Fruit fly (Drosophila melanogaster) whole organism, prepupa: ENCODE results near the gene Klp68D.

ENCODE experiments used
- Blimp-1 ChIP-seq: fragments of 200-800 bp; sonication (Bioruptor generic); optimal IDR thresholded peaks from 3 replicates; lab custom pipeline; 2017; ENCODE audit warnings: missing biosample characterization, missing genetic modification characterization, mild to moderate bottlenecking, moderate library complexity, missing genetic modification reagents
- CG10631 ChIP-seq: fragments of 200-800 bp; sonication (Bioruptor generic); optimal IDR thresholded peaks from 2 replicates; lab custom pipeline; 2016; ENCODE audit warnings: missing biosample characterization, missing genetic modification characterization
- CG10669 ChIP-seq: fragments of 200-800 bp; sonication (Bioruptor generic); optimal IDR thresholded peaks from 3 replicates; lab custom pipeline; 2018; ENCODE audit warnings: missing biosample characterization, mild to moderate bottlenecking, missing genetic modification characterization, moderate library complexity
- CG11294 ChIP-seq: fragments of 200-800 bp; sonication (Bioruptor generic); IDR thresholded peaks from 2 replicates; pipeline ENCODE4 v1.3.6; 2022; ENCODE audit warnings: missing biosample characterization, missing genetic modification characterization
- CG11762 ChIP-seq: fragments of 200-800 bp; sonication (Bioruptor generic); optimal IDR thresholded peaks from 3 replicates; lab custom pipeline; 2016; ENCODE audit warnings: missing biosample characterization, missing genetic modification characterization; ENCODE audit not compliant: insufficient read depth
- CG11902 ChIP-seq: fragments of 200-800 bp; sonication (Bioruptor generic); optimal IDR thresholded peaks from 3 replicates; lab custom pipeline; 2016; ENCODE audit warnings: missing biosample characterization, missing genetic modification characterization
- CG15336 ChIP-seq: fragments of 200-800 bp; sonication (Bioruptor generic); IDR thresholded peaks from 2 replicates; pipeline ENCODE4 v1.3.6; 2022; ENCODE audit warnings: missing biosample characterization, missing genetic modification characterization
- CG16779 ChIP-seq: fragments of 200-800 bp; sonication (Bioruptor generic); optimal IDR thresholded peaks from 3 replicates; lab custom pipeline; 2017; ENCODE audit warnings: missing biosample characterization, mild to moderate bottlenecking, missing genetic modification characterization
- CG3032 ChIP-seq: fragments of 200-800 bp; optimal IDR thresholded peaks from 2 replicates; lab custom pipeline; 2019; ENCODE audit warnings: missing biosample characterization, mild to moderate bottlenecking, missing genetic modification characterization, moderate library complexity
- CG31627 ChIP-seq: fragments of 200-800 bp; sonication (Bioruptor generic); optimal IDR thresholded peaks from 3 replicates; lab custom pipeline; 2016; ENCODE audit warnings: missing biosample characterization, missing genetic modification characterization
- CG4318 ChIP-seq: fragments of 200-800 bp; sonication (Bioruptor generic); optimal IDR thresholded peaks from 3 replicates; lab custom pipeline; 2017; ENCODE audit warnings: missing biosample characterization, mild to moderate bottlenecking, missing genetic modification characterization
- CG6163 ChIP-seq: fragments of 200-800 bp; sonication (Bioruptor generic); IDR thresholded peaks from 3 replicates; pipeline ENCODE4 v1.3.6; 2022; ENCODE audit warnings: missing biosample characterization, missing genetic modification characterization
- CG6276 ChIP-seq: fragments of 200-800 bp; sonication (Bioruptor generic); optimal IDR thresholded peaks from 2 replicates; lab custom pipeline; 2017; ENCODE audit warnings: missing biosample characterization, mild to moderate bottlenecking, missing genetic modification characterization
- CG6808 ChIP-seq: fragments of 200-800 bp; sonication (Bioruptor generic); optimal IDR thresholded peaks from 3 replicates; lab custom pipeline; 2017; ENCODE audit warnings: missing biosample characterization, missing genetic modification characterization, mild to moderate bottlenecking, moderate library complexity, missing genetic modification reagents
- CG6854 ChIP-seq: fragments of 200-800 bp; sonication (Bioruptor generic); optimal IDR thresholded peaks from 2 replicates; lab custom pipeline; 2017; ENCODE audit warnings: missing biosample characterization, mild to moderate bottlenecking, missing genetic modification characterization
- CG8119 ChIP-seq: fragments of 200-800 bp; sonication (Bioruptor generic); IDR thresholded peaks from 3 replicates; pipeline ENCODE4 v1.3.6; 2022; ENCODE audit warnings: missing biosample characterization, missing genetic modification characterization
- CG8632 ChIP-seq: fragments of 200-800 bp; sonication (Bioruptor generic); optimal IDR thresholded peaks from 3 replicates; lab custom pipeline; 2016; ENCODE audit warnings: missing biosample characterization, missing genetic modification characterization
- CG9139 ChIP-seq: fragments of 200-800 bp; sonication (Bioruptor generic); optimal IDR thresholded peaks from 3 replicates; lab custom pipeline; 2017; ENCODE audit warnings: missing biosample characterization, mild to moderate bottlenecking, missing genetic modification characterization
- Eip78C ChIP-seq: fragments of 200-800 bp; sonication (Bioruptor generic); peaks from one replicate; lab custom pipeline; 2016; ENCODE audit warnings: missing biosample characterization, missing genetic modification characterization
- Eip93F ChIP-seq: fragments of 200-800 bp; sonication (Bioruptor generic); optimal IDR thresholded peaks from 2 replicates; lab custom pipeline; 2016; ENCODE audit warnings: missing biosample characterization, mild to moderate bottlenecking, missing genetic modification characterization
- Ets21C ChIP-seq: fragments of 200-800 bp; sonication (Bioruptor generic); optimal IDR thresholded peaks from 3 replicates; lab custom pipeline; 2016; ENCODE audit warnings: missing biosample characterization, missing genetic modification characterization
- Ets96B ChIP-seq: fragments of 200-800 bp; optimal IDR thresholded peaks from 2 replicates; lab custom pipeline; 2019; ENCODE audit warnings: missing biosample characterization, mild to moderate bottlenecking, missing genetic modification characterization, moderate library complexity
- Hr38 ChIP-seq: sonication (Bioruptor generic); optimal IDR thresholded peaks from 2 replicates; lab custom pipeline; 2016; ENCODE audit warnings: missing biosample characterization, missing genetic modification characterization
- Hr39 ChIP-seq: fragments of 200-800 bp; sonication (Bioruptor generic); optimal IDR thresholded peaks from 2 replicates; lab custom pipeline; 2016; ENCODE audit warnings: missing biosample characterization, missing genetic modification characterization
- Lpt ChIP-seq: fragments of 200-800 bp; sonication (Bioruptor generic); optimal IDR thresholded peaks from 3 replicates; lab custom pipeline; 2016; ENCODE audit warnings: missing biosample characterization, missing genetic modification characterization
- Met ChIP-seq: fragments of 200-800 bp; sonication (Bioruptor generic); optimal IDR thresholded peaks from 3 replicates; lab custom pipeline; 2016; ENCODE audit warnings: missing biosample characterization, missing genetic modification characterization
- OdsH ChIP-seq: fragments of 200-800 bp; sonication (Bioruptor generic); optimal IDR thresholded peaks from 3 replicates; lab custom pipeline; 2016; ENCODE audit warnings: missing biosample characterization, missing genetic modification characterization
- Sox102F ChIP-seq: fragments of 200-800 bp; sonication (Bioruptor generic); optimal IDR thresholded peaks from 2 replicates; lab custom pipeline; 2016; ENCODE audit warnings: missing biosample characterization, mild to moderate bottlenecking, missing genetic modification characterization
- Sox14 ChIP-seq: fragments of 200-800 bp; sonication (Bioruptor generic); optimal IDR thresholded peaks from 3 replicates; lab custom pipeline; 2016; ENCODE audit warnings: missing biosample characterization, missing genetic modification characterization
- Sox15 ChIP-seq: fragments of 200-800 bp; sonication (Bioruptor generic); optimal IDR thresholded peaks from 3 replicates; lab custom pipeline; 2016; ENCODE audit warnings: missing biosample characterization, missing genetic modification characterization
- acj6 ChIP-seq: fragments of 200-800 bp; sonication (Bioruptor generic); optimal IDR thresholded peaks from 3 replicates; lab custom pipeline; 2016; ENCODE audit warnings: missing biosample characterization, missing genetic modification characterization
- cyc ChIP-seq: fragments of 200-800 bp; sonication (Bioruptor generic); optimal IDR thresholded peaks from 3 replicates; lab custom pipeline; 2016; ENCODE audit warnings: missing biosample characterization, missing genetic modification characterization
- dac ChIP-seq: fragments of 200-800 bp; sonication (Bioruptor generic); optimal IDR thresholded peaks from 2 replicates; lab custom pipeline; 2017; ENCODE audit warnings: missing biosample characterization, mild to moderate bottlenecking, missing genetic modification characterization
- dsx ChIP-seq: fragments of 200-800 bp; optimal IDR thresholded peaks from 3 replicates; lab custom pipeline; 2019; ENCODE audit warnings: missing biosample characterization, mild to moderate bottlenecking, missing genetic modification characterization, moderate library complexity; ENCODE audit not compliant: poor library complexity, severe bottlenecking
- eg ChIP-seq: fragments of 200-800 bp; sonication (Bioruptor generic); IDR thresholded peaks from 3 replicates; pipeline ENCODE4 v1.3.6; 2022; ENCODE audit warnings: missing biosample characterization, missing genetic modification characterization
- esn ChIP-seq: fragments of 200-800 bp; sonication (Bioruptor generic); optimal IDR thresholded peaks from 2 replicates; lab custom pipeline; 2016; ENCODE audit warnings: missing biosample characterization, mild to moderate bottlenecking, missing genetic modification characterization, moderate library complexity
- fd59A ChIP-seq: fragments of 200-800 bp; sonication (Bioruptor generic); optimal IDR thresholded peaks from 2 replicates; lab custom pipeline; 2017; ENCODE audit warnings: missing biosample characterization, mild to moderate bottlenecking, missing genetic modification characterization, missing genetic modification reagents
- fd85E ChIP-seq: fragments of 200-800 bp; sonication (Bioruptor generic); optimal IDR thresholded peaks from 3 replicates; lab custom pipeline; 2016; ENCODE audit warnings: missing biosample characterization, missing genetic modification characterization
- fkh ChIP-seq: fragments of 200-800 bp; sonication (Bioruptor generic); optimal IDR thresholded peaks from 3 replicates; lab custom pipeline; 2017; ENCODE audit warnings: missing biosample characterization, mild to moderate bottlenecking, missing genetic modification characterization, moderate library complexity
- lz ChIP-seq: fragments of 200-800 bp; sonication (Bioruptor generic); optimal IDR thresholded peaks from 3 replicates; lab custom pipeline; 2016; ENCODE audit warnings: missing biosample characterization, missing genetic modification characterization
- pdm3 ChIP-seq: fragments of 200-800 bp; sonication (Bioruptor generic); optimal IDR thresholded peaks from 3 replicates; lab custom pipeline; 2016; ENCODE audit warnings: missing biosample characterization, missing genetic modification characterization
- ss ChIP-seq, 2 experiments: fragments of 200-800 bp; sonication (Bioruptor generic); optimal IDR thresholded peaks; 2 replicates in 1 of 2; 3 replicates in 1 of 2; lab custom pipeline; 2017 to 2018; ENCODE audit warnings: mild to moderate bottlenecking in 2 of 2, missing biosample characterization in 2 of 2, missing genetic modification characterization in 2 of 2, moderate library complexity in 1 of 2
- svp ChIP-seq: fragments of 200-800 bp; sonication (Bioruptor generic); peaks from one replicate; lab custom pipeline; 2016; ENCODE audit warnings: missing biosample characterization, missing genetic modification characterization
- topi ChIP-seq: fragments of 200-800 bp; sonication (Bioruptor generic); optimal IDR thresholded peaks from 3 replicates; lab custom pipeline; 2016; ENCODE audit warnings: missing biosample characterization, missing genetic modification characterization
- vri ChIP-seq: fragments of 200-800 bp; sonication (Bioruptor generic); optimal IDR thresholded peaks from 3 replicates; lab custom pipeline; 2016; ENCODE audit warnings: missing biosample characterization, mild to moderate bottlenecking, missing genetic modification characterization

Gene Klp68D

dm6 chr3L:11821723-11822445 lies 26.5 kb downstream of the Klp68D start, which contains the start of the genes CG11597 and CG5946:
Gene CG11597 (minus strand): TSS chr3L:11822275.
Gene CG5946 (minus strand): TSS chr3L:11822275.
- TF ChIP-seq Eip78C (GFP tag; lab: Kevin White, UChicago) (peak; percentile 45), Ets96B (tag; lab: Kevin White, UChicago) (no peak), Blimp-1 (GFP tag; lab: Kevin White, UChicago) (peak; percentile 62), CG31627 (GFP tag; lab: Kevin White, UChicago) (peak; percentile 19), esn (GFP tag; lab: Kevin White, UChicago) (no peak), Sox14 (GFP tag; lab: Kevin White, UChicago) (peak; percentile 31), Hr38 (no peak), cyc (GFP tag; lab: Kevin White, UChicago) (peak; percentile 13), CG6276 (GFP tag; lab: Kevin White, UChicago) (peak; percentile 46)

dm6 chr3L:11822446-11823334 lies 27.3 kb downstream of the Klp68D start, which contains the start of gene RpL10Ab:
Gene RpL10Ab (plus strand): TSS chr3L:11822851.
- TF ChIP-seq svp (GFP tag; lab: Kevin White, UChicago) (no peak), Met (peak; percentile 50), CG8119 (GFP tag; lab: Robert Waterston, UW) (peak; percentile 48; the same call in 1 of the 3 replicates), Ets96B (tag; lab: Kevin White, UChicago) (no peak), CG11762 (GFP tag; lab: Kevin White, UChicago) (peak; percentile 24), acj6 (GFP tag; lab: Kevin White, UChicago) (peak; percentile 29), CG6854 (peak; percentile 68), CG4318 (GFP tag; lab: Kevin White, UChicago) (no peak), Eip93F (no peak), dac (peak; percentile 26), fd59A (GFP tag; lab: Kevin White, UChicago) (no peak), vri (no peak), Hr39 (GFP tag; lab: Kevin White, UChicago) (peak; percentile 51), Sox102F (GFP tag; lab: Kevin White, UChicago) (no peak), CG3032 (peak; percentile 35), CG8632 (GFP tag; lab: Kevin White, UChicago) (peak; percentile 34), ss (GFP tag; optimal IDR thresholded peaks at IDR 0.05; lab: Kevin White, UChicago) (peak; percentile 25 to 51), Ets21C (GFP tag; lab: Kevin White, UChicago) (no peak), CG11294 (GFP tag; lab: Robert Waterston, UW) (peak; percentile 62; the same call in 1 of the 2 replicates), Eip78C (GFP tag; lab: Kevin White, UChicago) (peak; percentile 76), pdm3 (no peak), CG6808 (GFP tag; lab: Kevin White, UChicago) (peak; percentile 47), Sox15 (GFP tag; lab: Kevin White, UChicago) (peak; percentile 22), CG9139 (peak; percentile 18), Lpt (GFP tag; lab: Kevin White, UChicago) (peak; percentile 74), dsx (GFP tag; lab: Kevin White, UChicago) (no peak), CG6276 (GFP tag; lab: Kevin White, UChicago) (no peak), CG31627 (GFP tag; lab: Kevin White, UChicago) (peak; percentile 45), CG10669 (peak; percentile 28), lz (GFP tag; lab: Kevin White, UChicago) (peak; percentile 60), CG10631 (peak; percentile 80), CG16779 (tag; lab: Kevin White, UChicago) (no peak), CG11902 (GFP tag; lab: Kevin White, UChicago) (peak; percentile 38), CG15336 (GFP tag; lab: Robert Waterston, UW) (peak; percentile 22; the same call in 1 of the 2 replicates), esn (GFP tag; lab: Kevin White, UChicago) (peak; percentile 62), OdsH (GFP tag; lab: Kevin White, UChicago) (peak; percentile 40), topi (peak; percentile 50), Hr38 (no peak), CG6163 (GFP tag; lab: Robert Waterston, UW) (peak; percentile 63), fkh (GFP tag; lab: Kevin White, UChicago) (peak; percentile 8), eg (GFP tag; lab: Robert Waterston, UW) (peak; percentile 71), fd85E (no peak)
